Fruit fly (Drosophila melanogaster): ENCODE results near the gene CG13875.

CG13875 gene

dm6 chr3L:175949-176348, 3.8 kb upstream of the CG13875 start, which contains the start of gene CG7049 (continued):
- TF ChIP-seq MESR4 (GFP tag; optimal IDR thresholded peaks at IDR 0.05) (peak; percentile 63), Drgx (GFP tag; IDR thresholded peaks at IDR 0.05) (no peak), CG7928 (GFP tag; optimal IDR thresholded peaks at IDR 0.05) (no peak), Lhr (GFP tag; optimal IDR thresholded peaks at IDR 0.05) (peak; percentile 72), Dad (GFP tag; optimal IDR thresholded peaks at IDR 0.05) (no peak), hb (GFP tag; IDR thresholded peaks at IDR 0.05; ENCODE audit: partially characterized antibody) (no peak), Dp (GFP tag; optimal IDR thresholded peaks at IDR 0.05) (peak; percentile 31), hth (optimal IDR thresholded peaks at IDR 0.05) (no peak), croc (GFP tag; conservative IDR thresholded peaks at IDR 0.05) (no peak), CG7839 (tag; optimal IDR thresholded peaks at IDR 0.05) (no peak), pita (GFP tag; optimal IDR thresholded peaks at IDR 0.05) (no peak), CG10462 (GFP tag; optimal IDR thresholded peaks at IDR 0.05) (no peak), bigmax (GFP tag; optimal IDR thresholded peaks at IDR 0.05) (no peak), CG6272 (GFP tag; IDR thresholded peaks at IDR 0.05) (no peak), Tbp (GFP tag; optimal IDR thresholded peaks at IDR 0.05) (no peak), dm (GFP tag; optimal IDR thresholded peaks at IDR 0.05) (no peak), CG13296 (GFP tag; optimal IDR thresholded peaks at IDR 0.05) (no peak), Eip74EF (GFP tag; optimal IDR thresholded peaks at IDR 0.05) (peak in 1 of 2 experiments; percentile 81), CG14860 (GFP tag; IDR thresholded peaks at IDR 0.05; ENCODE audit: partially characterized antibody) (0 out of 3 replicates have a peak, but pooled peaks have one; percentile 5), eve (GFP tag; optimal IDR thresholded peaks at IDR 0.05) (no peak), aop (GFP tag; IDR thresholded peaks at IDR 0.05) (no peak), trem (tag; optimal IDR thresholded peaks at IDR 0.05) (peak; percentile 28), mirr (GFP tag; optimal IDR thresholded peaks at IDR 0.05) (no peak), CG8924 (tag; optimal IDR thresholded peaks at IDR 0.05) (no peak), CG8765 (GFP tag; IDR thresholded peaks at IDR 0.05) (no peak), fru (optimal IDR thresholded peaks at IDR 0.05) (no peak), CG7963 (GFP tag; IDR thresholded peaks at IDR 0.05; ENCODE audit: partially characterized antibody) (no peak), CG12769 (tag; optimal IDR thresholded peaks at IDR 0.05) (no peak), ERR (GFP tag; optimal IDR thresholded peaks at IDR 0.05) (no peak), CG10431 (GFP tag; optimal IDR thresholded peaks at IDR 0.05) (no peak), CG12659 (GFP tag; optimal IDR thresholded peaks at IDR 0.05) (peak; percentile 35), wdn (GFP tag; IDR thresholded peaks at IDR 0.05) (no peak), CG9437 (GFP tag; optimal IDR thresholded peaks at IDR 0.05) (no peak), HmgZ (tag; optimal IDR thresholded peaks at IDR 0.05) (peak; percentile 18), esg (GFP tag; conservative IDR thresholded peaks at IDR 0.05) (no peak), gsb (GFP tag; IDR thresholded peaks at IDR 0.05) (no peak), grn (GFP tag; optimal IDR thresholded peaks at IDR 0.05) (no peak), sens (GFP tag) (peak; percentile 57), Hr78 (GFP tag; optimal IDR thresholded peaks at IDR 0.05) (no peak), CG7271 (tag; optimal IDR thresholded peaks at IDR 0.05) (no peak), CG13287 (GFP tag; IDR thresholded peaks at IDR 0.05; ENCODE audit: partially characterized antibody) (peak; percentile 59), CG1529 (GFP tag; optimal IDR thresholded peaks at IDR 0.05) (no peak), Bdp1 (GFP tag; optimal IDR thresholded peaks at IDR 0.05) (no peak), en (GFP tag; optimal IDR thresholded peaks at IDR 0.05) (no peak), CG10565 (GFP tag; optimal IDR thresholded peaks at IDR 0.05) (no peak), lola (GFP tag; optimal IDR thresholded peaks at IDR 0.05) (peak in 1 of 3 experiments; percentile 23), CG7357 (GFP tag; IDR thresholded peaks at IDR 0.05) (no peak), ac (GFP tag; optimal IDR thresholded peaks at IDR 0.05) (no peak), CG13894 (tag; optimal IDR thresholded peaks at IDR 0.05) (no peak), Ets65A (GFP tag) (no peak), Dll (GFP tag; IDR thresholded peaks at IDR 0.05; ENCODE audit: partially characterized antibody) (peak; percentile 47; the same call in 2 of the 4 replicates)

Data from whole organism, embryonic.